Worm (Caenorhabditis elegans) whole organism, young adult: ENCODE measurements around the gene sid-5.

ENCODE experiments used
- B0261.1 ChIP-seq: sonication (generic microtip); optimal IDR thresholded peaks from 2 replicates; lab custom pipeline; 2016; ENCODE audit warnings: mild to moderate bottlenecking, missing genetic modification characterization, moderate library complexity, missing compliant biosample characterization
- B0336.3 ChIP-seq: fragments of 200-800 bp; sonication (Bioruptor generic); IDR thresholded peaks from 2 replicates; pipeline ENCODE4 v1.3.6; 2022; ENCODE audit warnings: missing genetic modification characterization, missing compliant biosample characterization
- C17E4.6 ChIP-seq: fragments of 200-800 bp; sonication (Bioruptor generic); IDR thresholded peaks from 2 replicates; pipeline ENCODE4 v1.3.6; 2022; ENCODE audit warnings: missing genetic modification reagents, missing genetic modification characterization, missing compliant biosample characterization
- F37B4.10 ChIP-seq: fragments of 200-800 bp; sonication (Bioruptor generic); IDR thresholded peaks from 2 replicates; pipeline ENCODE4 v1.3.6; 2022; ENCODE audit warnings: missing genetic modification characterization, missing compliant biosample characterization
- F49E8.2 ChIP-seq: sonication (generic microtip); optimal IDR thresholded peaks from 3 replicates; lab custom pipeline; 2017; ENCODE audit warnings: missing genetic modification characterization, mild to moderate bottlenecking, missing compliant biosample characterization, antibody characterized with exemption, moderate library complexity; ENCODE audit not compliant: insufficient read depth
- F52B5.7 ChIP-seq: sonication (generic microtip); optimal IDR thresholded peaks from 2 replicates; lab custom pipeline; 2016; ENCODE audit warnings: mild to moderate bottlenecking, missing genetic modification characterization, missing compliant biosample characterization
- F57A8.1 ChIP-seq: fragments of 200-800 bp; sonication (Bioruptor generic); optimal IDR thresholded peaks from 2 replicates; lab custom pipeline; 2018; ENCODE audit warnings: mild to moderate bottlenecking, missing genetic modification characterization, moderate library complexity, missing compliant biosample characterization
- K12H6.12 ChIP-seq: fragments of 200-800 bp; sonication (Bioruptor generic); optimal IDR thresholded peaks from 2 replicates; lab custom pipeline; 2018; ENCODE audit warnings: mild to moderate bottlenecking, missing genetic modification characterization, missing compliant biosample characterization
- T07F8.4 ChIP-seq: sonication (generic microtip); optimal IDR thresholded peaks from 2 replicates; lab custom pipeline; 2016; ENCODE audit warnings: mild to moderate bottlenecking, missing genetic modification characterization, moderate library complexity, missing compliant biosample characterization
- T26A5.8 ChIP-seq: sonication (generic microtip); optimal IDR thresholded peaks from 2 replicates; lab custom pipeline; 2016; ENCODE audit warnings: missing genetic modification characterization, missing compliant biosample characterization
- Y56A3A.18 ChIP-seq: fragments of 200-800 bp; sonication (Bioruptor generic); IDR thresholded peaks from 2 replicates; pipeline ENCODE4 v1.3.6; 2022; ENCODE audit warnings: missing genetic modification reagents, missing genetic modification characterization, missing compliant biosample characterization
- ama-1 ChIP-seq, 3 experiments: fragments of 150-350 bp in 1 of 3; sonication (generic microtip) in 2 of 3; optimal IDR thresholded peaks; 2 replicates each; lab custom pipeline; 2014 to 2018; ENCODE audit warnings: missing biosample characterization in 2 of 3, missing genetic modification characterization in 2 of 3, missing genetic modification reagents in 2 of 3
- atf-7 ChIP-seq: sonication (generic microtip); optimal IDR thresholded peaks from 2 replicates; lab custom pipeline; 2017; ENCODE audit warnings: mild to moderate bottlenecking, missing genetic modification characterization, missing compliant biosample characterization
- attf-6 ChIP-seq: fragments of 200-800 bp; sonication (Bioruptor generic); IDR thresholded peaks from 2 replicates; pipeline ENCODE4 v1.3.6; 2022; ENCODE audit warnings: missing genetic modification reagents, missing genetic modification characterization, missing compliant biosample characterization
- cebp-2 ChIP-seq: fragments of 200-800 bp; sonication (Bioruptor generic); IDR thresholded peaks from 2 replicates; pipeline ENCODE4 v1.3.6; 2022; ENCODE audit warnings: missing genetic modification characterization, missing compliant biosample characterization
- ceh-100 ChIP-seq: fragments of 200-800 bp; sonication (Bioruptor generic); IDR thresholded peaks from 2 replicates; pipeline ENCODE4 v1.3.6; 2022; ENCODE audit warnings: missing genetic modification reagents, missing genetic modification characterization, missing compliant biosample characterization
- ceh-27 ChIP-seq: fragments of 200-800 bp; sonication (Bioruptor generic); optimal IDR thresholded peaks from 2 replicates; lab custom pipeline; 2018; ENCODE audit warnings: mild to moderate bottlenecking, missing genetic modification characterization, moderate library complexity, missing compliant biosample characterization
- ceh-40 ChIP-seq: fragments of 200-800 bp; sonication (Bioruptor generic); IDR thresholded peaks from 2 replicates; pipeline ENCODE4 v1.3.6; 2022; ENCODE audit warnings: missing genetic modification characterization, missing compliant biosample characterization
- ceh-79 ChIP-seq: sonication (generic microtip); optimal IDR thresholded peaks from 2 replicates; lab custom pipeline; 2017; ENCODE audit warnings: mild to moderate bottlenecking, missing genetic modification characterization, missing compliant biosample characterization
- die-1 ChIP-seq: sonication (generic microtip); optimal IDR thresholded peaks from 2 replicates; lab custom pipeline; 2016; ENCODE audit warnings: missing genotype, mild to moderate bottlenecking, missing genetic modification characterization, missing compliant biosample characterization
- egrh-3 ChIP-seq: fragments of 200-800 bp; sonication (Bioruptor generic); IDR thresholded peaks from 2 replicates; pipeline ENCODE4 v1.3.6; 2022; ENCODE audit warnings: missing genetic modification reagents, missing genetic modification characterization, missing compliant biosample characterization
- ets-4 ChIP-seq: fragments of 200-800 bp; sonication (Bioruptor generic); optimal IDR thresholded peaks from 2 replicates; lab custom pipeline; 2018; ENCODE audit warnings: mild to moderate bottlenecking, missing genetic modification characterization, missing compliant biosample characterization
- gei-17 ChIP-seq: fragments of 200-800 bp; sonication (Bioruptor generic); optimal IDR thresholded peaks from 2 replicates; lab custom pipeline; 2018; ENCODE audit warnings: mild to moderate bottlenecking, missing genetic modification characterization, missing compliant biosample characterization
- hlh-26 ChIP-seq: fragments of 200-800 bp; sonication (Bioruptor generic); conservative IDR thresholded peaks from 2 replicates; pipeline ENCODE4 v1.3.6; 2022; ENCODE audit warnings: missing genetic modification reagents, missing genetic modification characterization, missing compliant biosample characterization
- nfya-1 ChIP-seq: sonication (generic microtip); optimal IDR thresholded peaks from 2 replicates; lab custom pipeline; 2017; ENCODE audit warnings: antibody characterized with exemption, missing compliant biosample characterization, missing genetic modification characterization, borderline replicate concordance; ENCODE audit not compliant: insufficient read depth
- nfya-2 ChIP-seq: fragments of 200-800 bp; sonication (Bioruptor generic); IDR thresholded peaks from 2 replicates; pipeline ENCODE4 v1.3.6; 2022; ENCODE audit warnings: missing genetic modification reagents, missing genetic modification characterization, missing compliant biosample characterization
- nhr-120 ChIP-seq: fragments of 200-800 bp; sonication (Bioruptor generic); IDR thresholded peaks from 2 replicates; pipeline ENCODE4 v1.3.6; 2022; ENCODE audit warnings: missing genetic modification characterization, missing compliant biosample characterization
- nhr-179 ChIP-seq: sonication (generic microtip); optimal IDR thresholded peaks from 2 replicates; lab custom pipeline; 2016; ENCODE audit warnings: mild to moderate bottlenecking, missing genetic modification characterization, missing compliant biosample characterization
- nhr-90 ChIP-seq: sonication (generic microtip); optimal IDR thresholded peaks from 2 replicates; lab custom pipeline; 2016; ENCODE audit warnings: missing genotype, mild to moderate bottlenecking, missing genetic modification characterization, missing compliant biosample characterization
- pbrm-1 ChIP-seq: fragments of 200-800 bp; sonication (Bioruptor generic); IDR thresholded peaks from 2 replicates; pipeline ENCODE4 v1.3.6; 2022; ENCODE audit warnings: missing genetic modification reagents, missing genetic modification characterization, missing compliant biosample characterization
- rcor-1 ChIP-seq: fragments of 200-800 bp; sonication (Bioruptor generic); IDR thresholded peaks from 2 replicates; pipeline ENCODE4 v1.3.6; 2022; ENCODE audit warnings: missing genetic modification reagents, missing genetic modification characterization, missing compliant biosample characterization
- repo-1 ChIP-seq: sonication (generic microtip); optimal IDR thresholded peaks from 2 replicates; lab custom pipeline; 2017; ENCODE audit warnings: mild to moderate bottlenecking, missing genetic modification characterization, missing compliant biosample characterization
- snpc-1.3 ChIP-seq: sonication (generic microtip); optimal IDR thresholded peaks from 2 replicates; lab custom pipeline; 2017; ENCODE audit warnings: missing genetic modification characterization, mild to moderate bottlenecking, missing compliant biosample characterization, antibody characterized with exemption, moderate library complexity, missing genotype, missing genetic modification reagents; ENCODE audit not compliant: insufficient read depth
- snpc-4 ChIP-seq, 5 experiments: fragments of 150-350 bp in 1 of 5; sonication (generic microtip) in 4 of 5; optimal IDR thresholded peaks; 2 replicates each; lab custom pipeline; 2014 to 2018; ENCODE audit warnings: missing genetic modification characterization in 5 of 5, missing biosample characterization in 3 of 5, antibody characterized with exemption in 2 of 5, mild to moderate bottlenecking in 2 of 5, missing compliant biosample characterization in 2 of 5, missing genotype in 2 of 5, moderate library complexity in 2 of 5, missing genetic modification reagents in 1 of 5
- tbp1 ChIP-seq: fragments of 200-800 bp; sonication (Bioruptor generic); optimal IDR thresholded peaks from 2 replicates; lab custom pipeline; 2018; ENCODE audit warnings: mild to moderate bottlenecking, missing genetic modification characterization, missing compliant biosample characterization
- tlf-1 ChIP-seq: fragments of 200-800 bp; sonication (Bioruptor generic); optimal IDR thresholded peaks from 2 replicates; lab custom pipeline; 2018; ENCODE audit warnings: mild to moderate bottlenecking, missing genetic modification characterization, missing compliant biosample characterization
- unc-62 ChIP-seq: fragments of 150-350 bp; optimal IDR thresholded peaks from 2 replicates; lab custom pipeline; 2014; ENCODE audit warnings: missing biosample characterization, missing genetic modification reagents, missing genetic modification characterization
- xnd-1 ChIP-seq: sonication (generic microtip); optimal IDR thresholded peaks from 2 replicates; lab custom pipeline; 2016; ENCODE audit warnings: missing genotype, missing genetic modification reagents, missing genetic modification characterization, missing compliant biosample characterization
- zim-3 ChIP-seq: sonication (generic microtip); optimal IDR thresholded peaks from 2 replicates; lab custom pipeline; 2017; ENCODE audit warnings: mild to moderate bottlenecking, missing genetic modification characterization, moderate library complexity, missing compliant biosample characterization
- ztf-18 ChIP-seq: sonication (generic microtip); optimal IDR thresholded peaks from 2 replicates; lab custom pipeline; 2016; ENCODE audit warnings: missing genotype, mild to moderate bottlenecking, missing genetic modification characterization, missing compliant biosample characterization
- ztf-28 ChIP-seq: fragments of 200-800 bp; sonication (Bioruptor generic); IDR thresholded peaks from 2 replicates; pipeline ENCODE4 v1.3.6; 2022; ENCODE audit warnings: missing genetic modification reagents, missing genetic modification characterization, missing compliant biosample characterization
- ztf-6 ChIP-seq: fragments of 200-800 bp; sonication (Bioruptor generic); IDR thresholded peaks from 2 replicates; pipeline ENCODE4 v1.3.6; 2022; ENCODE audit warnings: missing genetic modification reagents, missing genetic modification characterization, missing compliant biosample characterization

The sid-5 gene

ce11 chrX:6888208-6888607 is 16.3 kb upstream of the sid-5 start:
- no peak for TF ChIP-seq zim-3 (tag; lab: Kevin White, UChicago)

DNA sequence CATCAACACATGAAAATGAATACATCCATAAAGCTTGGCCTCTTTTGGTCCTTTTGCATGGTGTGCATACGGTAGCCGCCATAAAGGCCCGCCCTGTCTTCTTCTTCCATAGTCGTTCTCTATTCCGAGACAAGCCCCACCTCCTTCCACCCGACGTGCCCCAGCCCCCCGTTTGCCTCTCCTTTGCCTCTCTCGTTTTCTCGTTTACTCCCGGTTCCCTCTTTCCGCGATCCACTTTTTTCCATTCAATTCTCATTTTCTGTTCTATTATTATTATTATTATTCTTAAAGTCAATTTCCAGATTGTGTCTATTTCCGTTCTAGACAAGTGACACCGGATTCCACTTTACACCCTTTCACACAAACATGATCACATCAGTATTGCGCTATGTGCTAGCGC is 15.1 kb upstream of the sid-5 start, which contains the start of gene unc-6:
TSS of gene unc-6 (plus strand) at position 301 of the 400 bp plus-strand sequence.
- TF ChIP-seq hlh-26 (GFP tag; lab: Robert Waterston, UW) (no peak), F37B4.10 (GFP tag; lab: Robert Waterston, UW) (no peak), nhr-179 (tag; lab: Kevin White, UChicago) (no peak), K12H6.12 (no peak), ztf-28 (GFP tag; lab: Robert Waterston, UW) (no peak), unc-62 (GFP tag; lab: Kevin White, UChicago) (no peak), F52B5.7 (tag; lab: Kevin White, UChicago) (no peak), cebp-2 (GFP tag; lab: Robert Waterston, UW) (no peak), ceh-79 (tag; lab: Kevin White, UChicago) (no peak), egrh-3 (GFP tag; lab: Robert Waterston, UW) (no peak), die-1 (tag; lab: Kevin White, UChicago) (no peak), nfya-2 (GFP tag; lab: Robert Waterston, UW) (no peak), ceh-27 (GFP tag; lab: Kevin White, UChicago) (no peak), F49E8.2 (no peak)

- TF ChIP-seq F57A8.1 (GFP tag; lab: Kevin White, UChicago) (no peak), hlh-26 (GFP tag; lab: Robert Waterston, UW) (no peak), nfya-1 (tag; lab: Kevin White, UChicago) (no peak), C17E4.6 (GFP tag; lab: Robert Waterston, UW) (no peak), nfya-2 (GFP tag; lab: Robert Waterston, UW) (no peak), ceh-40 (no peak), ama-1 (optimal IDR thresholded peaks at IDR 0.05; lab: Kevin White, UChicago) (no peak), ama-1 (GFP tag; optimal IDR thresholded peaks at IDR 0.05; lab: Kevin White, UChicago) (no peak), attf-6 (GFP tag; lab: Robert Waterston, UW) (no peak), rcor-1 (no peak), ceh-27 (GFP tag; lab: Kevin White, UChicago) (no peak), repo-1 (tag; lab: Kevin White, UChicago) (no peak), pbrm-1 (GFP tag; lab: Robert Waterston, UW) (no peak), nhr-90 (tag; lab: Kevin White, UChicago) (no peak), snpc-4 (GFP tag; optimal IDR thresholded peaks at IDR 0.05; lab: Kevin White, UChicago) (no peak), snpc-4 (tag; optimal IDR thresholded peaks at IDR 0.05; lab: Kevin White, UChicago) (no peak), ztf-6 (no peak), atf-7 (no peak), tbp1 (GFP tag; lab: Kevin White, UChicago) (no peak), xnd-1 (tag; lab: Kevin White, UChicago) (no peak), snpc-1.3 (no peak), T07F8.4 (tag; lab: Kevin White, UChicago) (no peak)
Measured at ce11 chrX:6893074-6893473, 11.4 kb upstream of the sid-5 start.

DNA sequence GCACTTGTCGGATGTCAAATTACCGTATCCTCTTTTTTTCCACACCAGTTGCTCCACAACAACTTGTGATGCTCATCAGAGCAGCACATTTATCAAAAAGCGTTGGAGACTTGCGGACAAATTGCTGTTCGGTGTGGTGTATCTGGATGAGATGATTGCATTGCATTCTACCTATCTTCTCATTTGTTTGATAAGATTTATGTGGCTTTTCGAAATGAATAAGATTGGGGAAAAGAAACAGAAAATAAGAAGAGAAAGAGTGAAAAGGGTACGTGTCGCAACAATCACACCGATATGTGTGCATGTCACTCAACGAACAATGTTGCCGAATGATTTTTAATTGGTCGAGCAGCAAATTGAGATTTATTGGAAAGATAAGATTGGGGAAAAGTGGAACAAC is 10.4 kb upstream of the sid-5 start:
- TF ChIP-seq gei-17 (GFP tag; lab: Kevin White, UChicago): no peak
- no peak for TF ChIP-seq ets-4 (GFP tag; lab: Kevin White, UChicago)
- no peak for TF ChIP-seq ztf-18 (tag; lab: Kevin White, UChicago)
- TF ChIP-seq T26A5.8: no peak
- TF ChIP-seq nhr-120 (GFP tag; lab: Robert Waterston, UW): no peak
- TF ChIP-seq ceh-100 (GFP tag; lab: Robert Waterston, UW): no peak
- no peak for TF ChIP-seq B0336.3 (GFP tag; lab: Robert Waterston, UW)
- TF ChIP-seq B0261.1 (tag; lab: Kevin White, UChicago): no peak
- no peak for TF ChIP-seq tlf-1 (GFP tag; lab: Kevin White, UChicago)
- TF ChIP-seq Y56A3A.18: no peak
- TF ChIP-seq nfya-1 (tag; lab: Kevin White, UChicago): no peak
